Fruit fly (Drosophila melanogaster): ENCODE data around the gene CG13994.

The CG13994 gene

dm6 chr2L:6028712-6029111 lies 34.1 kb upstream of the CG13994 start (continued):
- TF ChIP-seq Aef1 (GFP tag; IDR thresholded peaks at IDR 0.05) (peak; percentile 32; the same call in 2 of the 3 replicates), CG17568 (GFP tag; optimal IDR thresholded peaks at IDR 0.05) (no peak), Hand (GFP tag; optimal IDR thresholded peaks at IDR 0.05) (no peak), CG7357 (GFP tag; IDR thresholded peaks at IDR 0.05) (no peak), prd (optimal IDR thresholded peaks at IDR 0.05) (no peak), prd (GFP tag; IDR thresholded peaks at IDR 0.05) (peak; percentile 33; the same call in 1 of the 3 replicates), CG17328 (GFP tag; IDR thresholded peaks at IDR 0.05) (peak; percentile 68), CG11695 (GFP tag; IDR thresholded peaks at IDR 0.05) (0 out of 3 replicates have a peak, but pooled peaks have one; percentile 27)

- TF ChIP-seq z (GFP tag; IDR thresholded peaks at IDR 0.05), result no peak
- peak; percentile 67 for TF ChIP-seq D19A (tag; optimal IDR thresholded peaks at IDR 0.05)
- no peak for TF ChIP-seq CG6689 (GFP tag; IDR thresholded peaks at IDR 0.05)
- TF ChIP-seq CG6175 (GFP tag; IDR thresholded peaks at IDR 0.05), result no peak
- TF ChIP-seq Med (GFP tag), result peak; percentile 3
- TF ChIP-seq CG3163 (GFP tag; optimal IDR thresholded peaks at IDR 0.05), result no peak
- TF ChIP-seq Nf-YC (tag; optimal IDR thresholded peaks at IDR 0.05), result no peak
- TF ChIP-seq Dbx (GFP tag; IDR thresholded peaks at IDR 0.05), result no peak
- no peak for TF ChIP-seq salm (tag; optimal IDR thresholded peaks at IDR 0.05)
- TF ChIP-seq CG3065 (GFP tag; optimal IDR thresholded peaks at IDR 0.05), result no peak
- peak; percentile 34; the same call in 2 of the 3 replicates for TF ChIP-seq row (GFP tag; IDR thresholded peaks at IDR 0.05)
- no peak for TF ChIP-seq rib (GFP tag; IDR thresholded peaks at IDR 0.05)
- no peak for TF ChIP-seq CG18599 (GFP tag; optimal IDR thresholded peaks at IDR 0.05)
- no peak for TF ChIP-seq TFAM (GFP tag; optimal IDR thresholded peaks at IDR 0.05)
- no peak for TF ChIP-seq prd (optimal IDR thresholded peaks at IDR 0.05)
- 0 out of 3 replicates have a peak, but pooled peaks have one; percentile 15 for TF ChIP-seq prd (GFP tag; IDR thresholded peaks at IDR 0.05)
- TF ChIP-seq CG14014 (GFP tag; IDR thresholded peaks at IDR 0.05), result no peak
- TF ChIP-seq sens (GFP tag), result peak; percentile 42
- TF ChIP-seq CG10147 (GFP tag; optimal IDR thresholded peaks at IDR 0.05), result no peak
- peak; percentile 45; the same call in 1 of the 2 replicates for TF ChIP-seq Drgx (GFP tag; IDR thresholded peaks at IDR 0.05)
Observed at dm6 chr2L:6031838-6032237, 31.0 kb upstream of the CG13994 start.

dm6 chr2L:6034344-6034743 lies 28.4 kb upstream of the CG13994 start, which contains the start of gene CG9109:
TSS of gene CG9109 (minus strand) at chr2L:6034423.
- no peak for TF ChIP-seq mirr (GFP tag; optimal IDR thresholded peaks at IDR 0.05)
- TF ChIP-seq CG10366 (GFP tag; IDR thresholded peaks at IDR 0.05), result no peak
- TF ChIP-seq CG8290 (GFP tag; optimal IDR thresholded peaks at IDR 0.05), result no peak
- no peak for TF ChIP-seq CG8290 (tag; optimal IDR thresholded peaks at IDR 0.05)
- no peak for TF ChIP-seq kah (GFP tag; optimal IDR thresholded peaks at IDR 0.05)
- no peak for TF ChIP-seq sc (optimal IDR thresholded peaks at IDR 0.05)
- no peak for TF ChIP-seq sc (GFP tag; optimal IDR thresholded peaks at IDR 0.05)
- no peak for TF ChIP-seq chm (GFP tag; IDR thresholded peaks at IDR 0.05)
- peak; percentile 55 for TF ChIP-seq ewg (GFP tag; optimal IDR thresholded peaks at IDR 0.05)
- no peak for TF ChIP-seq fd3F (GFP tag; optimal IDR thresholded peaks at IDR 0.05)
- TF ChIP-seq en (GFP tag; optimal IDR thresholded peaks at IDR 0.05), result no peak
- peak; percentile 77 for TF ChIP-seq scrt (GFP tag; optimal IDR thresholded peaks at IDR 0.05)
- no peak for TF ChIP-seq CG10209 (GFP tag; optimal IDR thresholded peaks at IDR 0.05)
- no peak for TF ChIP-seq ATbp (GFP tag; optimal IDR thresholded peaks at IDR 0.05)
- TF ChIP-seq ind (GFP tag; optimal IDR thresholded peaks at IDR 0.05), result no peak
- TF ChIP-seq Chrac-16 (GFP tag; optimal IDR thresholded peaks at IDR 0.05), result no peak
- TF ChIP-seq bbx (GFP tag; IDR thresholded peaks at IDR 0.05; ENCODE audit: partially characterized antibody), result no peak

Data from whole organism, embryonic.